Fruit fly (Drosophila melanogaster) whole organism, embryonic: ENCODE results near the gene Rad60.
A peak's percentile ranks its signal among the peaks of the same experiment; 100 is the strongest.

Source experiments
- Atf3 ChIP-seq: fragments of 200-800 bp; sonication (Bioruptor generic); optimal IDR thresholded peaks from 3 replicates; lab custom pipeline; 2016; ENCODE audit warnings: missing biosample characterization, missing genetic modification characterization
- Awh ChIP-seq: fragments of 200-800 bp; sonication (Bioruptor generic); IDR thresholded peaks from 2 replicates; pipeline ENCODE4, ENCODE4 v1.3.6; 2022; ENCODE audit warnings: missing biosample characterization, missing genetic modification characterization
- B-H1 ChIP-seq: fragments of 200-800 bp; sonication (Bioruptor generic); IDR thresholded peaks from 3 replicates; pipeline ENCODE4 v1.3.6; 2022; ENCODE audit warnings: missing biosample characterization, missing genetic modification characterization
- Blimp-1 ChIP-seq: fragments of 200-800 bp; sonication (Bioruptor generic); optimal IDR thresholded peaks from 3 replicates; lab custom pipeline; 2018; ENCODE audit warnings: missing biosample characterization, missing genetic modification characterization, mild to moderate bottlenecking, moderate library complexity, missing genetic modification reagents
- Bteb2 ChIP-seq: fragments of 200-800 bp; sonication (Bioruptor generic); optimal IDR thresholded peaks from 2 replicates; lab custom pipeline; 2016; ENCODE audit warnings: missing biosample characterization, missing genetic modification characterization
- CG10431 ChIP-seq: fragments of 200-800 bp; sonication (Bioruptor generic); optimal IDR thresholded peaks from 3 replicates; lab custom pipeline; 2018; ENCODE audit warnings: missing biosample characterization, mild to moderate bottlenecking, missing genetic modification characterization
- CG12236 ChIP-seq: fragments of 200-800 bp; sonication (Bioruptor generic); optimal IDR thresholded peaks from 2 replicates; lab custom pipeline; 2016; ENCODE audit warnings: missing biosample characterization, missing genetic modification characterization
- CG12744 ChIP-seq: fragments of 200-800 bp; sonication (Bioruptor generic); optimal IDR thresholded peaks from 2 replicates; lab custom pipeline; 2016; ENCODE audit warnings: missing biosample characterization, missing genetic modification characterization
- CG14050 ChIP-seq: fragments of 200-800 bp; sonication (Bioruptor generic); IDR thresholded peaks from 3 replicates; pipeline ENCODE4 v1.3.6; 2022; ENCODE audit warnings: missing biosample characterization, missing genetic modification characterization
- CG14667 ChIP-seq: fragments of 200-800 bp; sonication (Bioruptor generic); IDR thresholded peaks from 2 replicates; pipeline ENCODE4 v1.3.6; 2022; ENCODE audit warnings: missing biosample characterization, missing genetic modification characterization
- CG1529 ChIP-seq: fragments of 200-800 bp; sonication (Bioruptor generic); optimal IDR thresholded peaks from 3 replicates; lab custom pipeline; 2018; ENCODE audit warnings: missing biosample characterization, missing genetic modification characterization
- CG15601 ChIP-seq: fragments of 200-800 bp; sonication (Bioruptor generic); optimal IDR thresholded peaks from 3 replicates; lab custom pipeline; 2019; ENCODE audit warnings: missing biosample characterization, mild to moderate bottlenecking, missing genetic modification characterization, moderate library complexity
- CG15696 ChIP-seq: fragments of 200-800 bp; sonication (Bioruptor generic); optimal IDR thresholded peaks from 2 replicates; lab custom pipeline; 2019; ENCODE audit warnings: missing biosample characterization, mild to moderate bottlenecking, missing genetic modification characterization, moderate library complexity
- CG31224 ChIP-seq: fragments of 200-800 bp; sonication (Bioruptor generic); IDR thresholded peaks from 2 replicates; pipeline ENCODE4 v1.3.6; 2022; ENCODE audit warnings: missing biosample characterization, missing genetic modification characterization
- CG31365 ChIP-seq: fragments of 200-800 bp; sonication (Bioruptor generic); optimal IDR thresholded peaks from 2 replicates; lab custom pipeline; 2018; ENCODE audit warnings: missing biosample characterization, mild to moderate bottlenecking, missing genetic modification characterization
- CG33557 ChIP-seq: fragments of 200-800 bp; sonication (Bioruptor generic); optimal IDR thresholded peaks from 2 replicates; lab custom pipeline; 2019; ENCODE audit warnings: missing biosample characterization, mild to moderate bottlenecking, missing genetic modification characterization, moderate library complexity
- CG3407 ChIP-seq: fragments of 200-800 bp; sonication (Bioruptor generic); optimal IDR thresholded peaks from 2 replicates; lab custom pipeline; 2018; ENCODE audit warnings: missing biosample characterization, mild to moderate bottlenecking, missing genetic modification characterization
- CG43689 ChIP-seq: fragments of 200-800 bp; sonication (Bioruptor generic); IDR thresholded peaks from 2 replicates; pipeline ENCODE4 v1.3.6; 2022; ENCODE audit warnings: missing biosample characterization, missing genetic modification characterization
- CG4854 ChIP-seq: fragments of 200-800 bp; sonication (Bioruptor generic); optimal IDR thresholded peaks from 2 replicates; lab custom pipeline; 2016; ENCODE audit warnings: missing biosample characterization, missing genetic modification characterization, inconsistent platforms
- CG5953 ChIP-seq: fragments of 200-800 bp; sonication (Bioruptor generic); IDR thresholded peaks from 2 replicates; pipeline ENCODE4 v1.3.6; 2022; ENCODE audit warnings: missing biosample characterization, missing genetic modification characterization
- CG7372 ChIP-seq: fragments of 200-800 bp; sonication (Bioruptor generic); IDR thresholded peaks from 2 replicates; pipeline ENCODE4 v1.3.6; 2022; ENCODE audit warnings: missing biosample characterization, missing genetic modification characterization
- CG8388 ChIP-seq: fragments of 200-800 bp; sonication (Bioruptor generic); optimal IDR thresholded peaks from 2 replicates; lab custom pipeline; 2019; ENCODE audit warnings: missing biosample characterization, mild to moderate bottlenecking, missing genetic modification characterization, moderate library complexity
- D19B ChIP-seq: fragments of 200-800 bp; sonication (Bioruptor generic); optimal IDR thresholded peaks from 2 replicates; lab custom pipeline; 2017; ENCODE audit warnings: missing biosample characterization, mild to moderate bottlenecking, missing genetic modification characterization
- Drgx ChIP-seq: fragments of 200-800 bp; sonication (Bioruptor generic); IDR thresholded peaks from 2 replicates; pipeline ENCODE4 v1.3.6; 2022; ENCODE audit warnings: missing biosample characterization, missing genetic modification characterization
- Ets97D ChIP-seq: fragments of 200-800 bp; sonication (Bioruptor generic); optimal IDR thresholded peaks from 3 replicates; lab custom pipeline; 2016; ENCODE audit warnings: missing biosample characterization, missing genetic modification characterization
- MESR4 ChIP-seq: fragments of 200-800 bp; sonication (Bioruptor generic); optimal IDR thresholded peaks from 2 replicates; lab custom pipeline; 2018; ENCODE audit warnings: missing biosample characterization, mild to moderate bottlenecking, missing genetic modification characterization, moderate library complexity
- NFAT ChIP-seq: fragments of 200-800 bp; sonication (Bioruptor generic); IDR thresholded peaks from 2 replicates; pipeline ENCODE4 v1.3.6; 2022; ENCODE audit warnings: missing biosample characterization, missing genetic modification characterization
- NK7.1 ChIP-seq: fragments of 200-800 bp; sonication (Bioruptor generic); optimal IDR thresholded peaks from 3 replicates; lab custom pipeline; 2016; ENCODE audit warnings: missing biosample characterization, missing genetic modification characterization
- Neu2 ChIP-seq: fragments of 200-800 bp; sonication (Bioruptor generic); optimal IDR thresholded peaks from 3 replicates; lab custom pipeline; 2016; ENCODE audit warnings: missing biosample characterization, missing genetic modification characterization, borderline replicate concordance
- NfI ChIP-seq: fragments of 200-800 bp; sonication (Bioruptor generic); optimal IDR thresholded peaks from 3 replicates; lab custom pipeline; 2018; ENCODE audit warnings: missing biosample characterization, mild to moderate bottlenecking, missing genetic modification characterization, moderate library complexity
- Rfx ChIP-seq: fragments of 200-800 bp; sonication (Bioruptor generic); IDR thresholded peaks from 2 replicates; pipeline ENCODE4 v1.3.6; 2022; ENCODE audit warnings: missing biosample characterization, missing genetic modification characterization
- Six4 ChIP-seq: fragments of 200-800 bp; sonication (Bioruptor generic); optimal IDR thresholded peaks from 2 replicates; lab custom pipeline; 2016; ENCODE audit warnings: missing biosample characterization, missing genetic modification characterization
- ash1 ChIP-seq: fragments of 200-800 bp; sonication (Bioruptor generic); optimal IDR thresholded peaks from 2 replicates; lab custom pipeline; 2018; ENCODE audit warnings: missing biosample characterization, mild to moderate bottlenecking, missing genetic modification characterization
- bab2 ChIP-seq: fragments of 200-800 bp; sonication (Bioruptor generic); optimal IDR thresholded peaks from 2 replicates; lab custom pipeline; 2016; ENCODE audit warnings: missing biosample characterization, missing genetic modification characterization
- ci ChIP-seq: fragments of 200-800 bp; sonication (Bioruptor generic); IDR thresholded peaks from 3 replicates; pipeline ENCODE4 v1.3.6; 2022; ENCODE audit warnings: missing biosample characterization, missing genetic modification characterization
- crc ChIP-seq: fragments of 200-800 bp; sonication (Bioruptor generic); optimal IDR thresholded peaks from 2 replicates; lab custom pipeline; 2016; ENCODE audit warnings: missing biosample characterization, missing genetic modification characterization
- dati ChIP-seq: fragments of 200-800 bp; sonication (Bioruptor generic); IDR thresholded peaks from 2 replicates; pipeline ENCODE4 v1.3.6; 2022; ENCODE audit warnings: missing biosample characterization, missing genetic modification characterization
- gsb ChIP-seq: fragments of 200-800 bp; sonication (Bioruptor generic); IDR thresholded peaks from 2 replicates; pipeline ENCODE4 v1.3.6; 2022; ENCODE audit warnings: missing biosample characterization, missing genetic modification characterization
- p53 ChIP-seq: fragments of 200-800 bp; sonication (Bioruptor generic); optimal IDR thresholded peaks from 2 replicates; lab custom pipeline; 2016; ENCODE audit warnings: missing biosample characterization, missing genetic modification characterization
- psq ChIP-seq: fragments of 200-800 bp; sonication (Bioruptor generic); optimal IDR thresholded peaks from 2 replicates; lab custom pipeline; 2017; ENCODE audit warnings: missing biosample characterization, missing genetic modification characterization
- sd ChIP-seq: fragments of 200-800 bp; sonication (Bioruptor generic); optimal IDR thresholded peaks from 3 replicates; lab custom pipeline; 2018; ENCODE audit warnings: missing biosample characterization, mild to moderate bottlenecking, missing genetic modification characterization, moderate library complexity
- sens-2 ChIP-seq: fragments of 200-800 bp; sonication (Bioruptor generic); IDR thresholded peaks from 2 replicates; pipeline ENCODE4 v1.3.6; 2022; ENCODE audit warnings: missing biosample characterization, missing genetic modification characterization
- slbo ChIP-seq: fragments of 200-800 bp; sonication (Bioruptor generic); IDR thresholded peaks from 2 replicates; pipeline ENCODE4 v1.3.6; 2022; ENCODE audit warnings: missing biosample characterization, missing genetic modification characterization
- slou ChIP-seq: fragments of 200-800 bp; sonication (Bioruptor generic); optimal IDR thresholded peaks from 3 replicates; lab custom pipeline; 2016; ENCODE audit warnings: missing biosample characterization, missing genetic modification characterization
- sna ChIP-seq: fragments of 200-800 bp; sonication (Bioruptor generic); IDR thresholded peaks from 2 replicates; pipeline ENCODE4 v1.3.6; 2022; ENCODE audit warnings: missing biosample characterization, missing genetic modification characterization; ENCODE audit not compliant: partially characterized antibody
- ssp ChIP-seq: fragments of 200-800 bp; sonication (Bioruptor generic); IDR thresholded peaks from 2 replicates; pipeline ENCODE4 v1.3.6; 2022; ENCODE audit warnings: missing biosample characterization, missing genetic modification characterization
- stwl ChIP-seq: fragments of 200-800 bp; sonication (Bioruptor generic); optimal IDR thresholded peaks from 3 replicates; lab custom pipeline; 2018; ENCODE audit warnings: missing biosample characterization, mild to moderate bottlenecking, missing genetic modification characterization, moderate library complexity
- tio ChIP-seq: fragments of 200-800 bp; sonication (Bioruptor generic); optimal IDR thresholded peaks from 2 replicates; lab custom pipeline; 2017; ENCODE audit warnings: missing biosample characterization, missing genetic modification characterization, inconsistent platforms
- tna ChIP-seq: fragments of 200-800 bp; sonication (Bioruptor generic); IDR thresholded peaks from 2 replicates; pipeline ENCODE4 v1.3.6; 2022; ENCODE audit warnings: missing biosample characterization, missing genetic modification characterization; ENCODE audit not compliant: partially characterized antibody
- vnd ChIP-seq: fragments of 200-800 bp; sonication (Bioruptor generic); IDR thresholded peaks from 3 replicates; pipeline ENCODE4 v1.3.6; 2022; ENCODE audit warnings: missing biosample characterization, missing genetic modification characterization; ENCODE audit not compliant: partially characterized antibody
- zfh1 ChIP-seq: fragments of 200-800 bp; sonication (Bioruptor generic); IDR thresholded peaks from 3 replicates; pipeline ENCODE4 v1.3.6; 2022; ENCODE audit warnings: missing biosample characterization, missing genetic modification characterization

Gene Rad60

DNA sequence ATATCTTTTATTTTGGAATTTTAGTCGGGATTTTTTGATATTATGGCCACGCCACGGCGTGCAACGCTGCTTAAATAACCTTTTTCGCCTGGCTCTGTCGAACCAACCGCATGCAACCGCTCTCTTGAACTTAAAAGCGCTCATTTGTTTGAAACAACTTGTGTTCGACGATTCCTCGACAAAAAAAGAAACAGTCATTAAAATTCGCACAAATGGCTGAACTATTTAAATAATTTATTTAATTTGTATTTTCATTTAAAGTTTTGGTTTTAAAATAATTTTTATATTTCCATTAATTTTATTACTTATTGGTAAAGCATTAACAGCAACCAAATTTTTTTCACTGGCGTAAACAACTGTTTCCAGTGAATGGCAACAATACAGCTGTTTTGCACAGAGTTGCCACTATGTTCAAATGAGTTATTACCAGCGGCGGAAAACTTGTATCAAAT is 29.6 kb upstream of the Rad60 start, which contains the start of the genes orb and Cdc16 (continued):
- TF ChIP-seq CG43689 (GFP tag; lab: Robert Waterston, UW) (peak; percentile 70), CG15601 (tag; lab: Kevin White, UChicago) (peak; percentile 92), CG31224 (GFP tag; lab: Robert Waterston, UW) (peak; percentile 77), ssp (GFP tag; lab: Robert Waterston, UW) (peak; percentile 79), vnd (no peak), Blimp-1 (GFP tag; lab: Kevin White, UChicago) (peak; percentile 93), CG14667 (GFP tag; lab: Robert Waterston, UW) (peak; percentile 86), Rfx (GFP tag; lab: Robert Waterston, UW) (peak; percentile 95), CG33557 (GFP tag; lab: Kevin White, UChicago) (peak; percentile 75), gsb (GFP tag; lab: Robert Waterston, UW) (peak; percentile 58), CG7372 (GFP tag; lab: Robert Waterston, UW) (peak; percentile 82), zfh1 (GFP tag; lab: Robert Waterston, UW) (peak; percentile 93), Awh (GFP tag; lab: Robert Waterston, UW) (peak; percentile 91), CG10431 (peak; percentile 60), CG12236 (GFP tag; lab: Kevin White, UChicago) (peak; percentile 36), CG1529 (GFP tag; lab: Kevin White, UChicago) (peak; percentile 76), Ets97D (GFP tag; lab: Kevin White, UChicago) (peak; percentile 63), ash1 (no peak), B-H1 (GFP tag; lab: Robert Waterston, UW) (peak; percentile 88), sens-2 (peak; percentile 32; the same call in 1 of the 2 replicates), Six4 (GFP tag; lab: Kevin White, UChicago) (peak; percentile 92), D19B (GFP tag; lab: Kevin White, UChicago) (peak; percentile 75), tio (peak; percentile 86), ci (peak; percentile 93), slbo (GFP tag; lab: Robert Waterston, UW) (peak; percentile 97), CG14050 (GFP tag; lab: Robert Waterston, UW) (peak; percentile 81), CG8388 (GFP tag; lab: Kevin White, UChicago) (peak; percentile 92), sd (peak; percentile 67), NfI (peak; percentile 91), CG15696 (tag; lab: Kevin White, UChicago) (peak; percentile 79), NK7.1 (GFP tag; lab: Kevin White, UChicago) (peak; percentile 39), Neu2 (GFP tag; lab: Kevin White, UChicago) (no peak), bab2 (GFP tag; lab: Kevin White, UChicago) (peak; percentile 79), stwl (tag; lab: Kevin White, UChicago) (peak; percentile 74), NFAT (GFP tag; lab: Robert Waterston, UW) (peak; percentile 94), CG4854 (GFP tag; lab: Kevin White, UChicago) (peak; percentile 80), CG12744 (GFP tag; lab: Kevin White, UChicago) (peak; percentile 48), p53 (peak; percentile 11), crc (GFP tag; lab: Kevin White, UChicago) (peak; percentile 32), Drgx (GFP tag; lab: Robert Waterston, UW) (peak; percentile 91), CG5953 (GFP tag; lab: Robert Waterston, UW) (peak; percentile 72), MESR4 (GFP tag; lab: Kevin White, UChicago) (peak; percentile 55), tna (GFP tag; lab: Robert Waterston, UW) (no peak), slou (GFP tag; lab: Kevin White, UChicago) (peak; percentile 83), CG3407 (GFP tag; lab: Kevin White, UChicago) (peak; percentile 79), psq (GFP tag; lab: Kevin White, UChicago) (peak; percentile 86), sna (GFP tag; lab: Robert Waterston, UW) (no peak; the same call in 1 of the 2 replicates), Bteb2 (GFP tag; lab: Kevin White, UChicago) (peak; percentile 69), dati (GFP tag; lab: Robert Waterston, UW) (peak; percentile 74; the same call in 1 of the 2 replicates), Atf3 (GFP tag; lab: Kevin White, UChicago) (peak; percentile 52), CG31365 (tag; lab: Kevin White, UChicago) (peak; percentile 46)
